Fruit fly (Drosophila melanogaster) whole organism, prepupa: ENCODE measurements around the gene Patr-1.

Source experiments
- Blimp-1 ChIP-seq: fragments of 200-800 bp; sonication (Bioruptor generic); optimal IDR thresholded peaks from 3 replicates; lab custom pipeline; 2017; ENCODE audit warnings: missing biosample characterization, missing genetic modification characterization, mild to moderate bottlenecking, moderate library complexity, missing genetic modification reagents
- CG10631 ChIP-seq: fragments of 200-800 bp; sonication (Bioruptor generic); optimal IDR thresholded peaks from 2 replicates; lab custom pipeline; 2016; ENCODE audit warnings: missing biosample characterization, missing genetic modification characterization
- CG10669 ChIP-seq: fragments of 200-800 bp; sonication (Bioruptor generic); optimal IDR thresholded peaks from 3 replicates; lab custom pipeline; 2018; ENCODE audit warnings: missing biosample characterization, mild to moderate bottlenecking, missing genetic modification characterization, moderate library complexity
- CG11294 ChIP-seq: fragments of 200-800 bp; sonication (Bioruptor generic); IDR thresholded peaks from 2 replicates; pipeline ENCODE4 v1.3.6; 2022; ENCODE audit warnings: missing biosample characterization, missing genetic modification characterization
- CG11762 ChIP-seq: fragments of 200-800 bp; sonication (Bioruptor generic); optimal IDR thresholded peaks from 3 replicates; lab custom pipeline; 2016; ENCODE audit warnings: missing biosample characterization, missing genetic modification characterization; ENCODE audit not compliant: insufficient read depth
- CG11902 ChIP-seq: fragments of 200-800 bp; sonication (Bioruptor generic); optimal IDR thresholded peaks from 3 replicates; lab custom pipeline; 2016; ENCODE audit warnings: missing biosample characterization, missing genetic modification characterization
- CG15336 ChIP-seq: fragments of 200-800 bp; sonication (Bioruptor generic); IDR thresholded peaks from 2 replicates; pipeline ENCODE4 v1.3.6; 2022; ENCODE audit warnings: missing biosample characterization, missing genetic modification characterization
- CG1621 ChIP-seq: fragments of 200-800 bp; sonication (Bioruptor generic); optimal IDR thresholded peaks from 3 replicates; lab custom pipeline; 2018; ENCODE audit warnings: missing biosample characterization, mild to moderate bottlenecking, missing genetic modification characterization
- CG16779 ChIP-seq: fragments of 200-800 bp; sonication (Bioruptor generic); optimal IDR thresholded peaks from 3 replicates; lab custom pipeline; 2017; ENCODE audit warnings: missing biosample characterization, mild to moderate bottlenecking, missing genetic modification characterization
- CG3032 ChIP-seq: fragments of 200-800 bp; optimal IDR thresholded peaks from 2 replicates; lab custom pipeline; 2019; ENCODE audit warnings: missing biosample characterization, mild to moderate bottlenecking, missing genetic modification characterization, moderate library complexity
- CG31627 ChIP-seq: fragments of 200-800 bp; sonication (Bioruptor generic); optimal IDR thresholded peaks from 3 replicates; lab custom pipeline; 2016; ENCODE audit warnings: missing biosample characterization, missing genetic modification characterization
- CG32006 ChIP-seq: fragments of 200-800 bp; sonication (Bioruptor generic); optimal IDR thresholded peaks from 3 replicates; lab custom pipeline; 2017; ENCODE audit warnings: missing biosample characterization, mild to moderate bottlenecking, missing genetic modification characterization
- CG3919 ChIP-seq: fragments of 200-800 bp; sonication (Bioruptor generic); optimal IDR thresholded peaks from 3 replicates; lab custom pipeline; 2016; ENCODE audit warnings: missing biosample characterization, missing genetic modification characterization
- CG4318 ChIP-seq: fragments of 200-800 bp; sonication (Bioruptor generic); optimal IDR thresholded peaks from 3 replicates; lab custom pipeline; 2017; ENCODE audit warnings: missing biosample characterization, mild to moderate bottlenecking, missing genetic modification characterization
- CG6163 ChIP-seq: fragments of 200-800 bp; sonication (Bioruptor generic); IDR thresholded peaks from 3 replicates; pipeline ENCODE4 v1.3.6; 2022; ENCODE audit warnings: missing biosample characterization, missing genetic modification characterization
- CG6276 ChIP-seq: fragments of 200-800 bp; sonication (Bioruptor generic); optimal IDR thresholded peaks from 2 replicates; lab custom pipeline; 2017; ENCODE audit warnings: missing biosample characterization, mild to moderate bottlenecking, missing genetic modification characterization
- CG6792 ChIP-seq: fragments of 200-800 bp; sonication (Bioruptor generic); optimal IDR thresholded peaks from 3 replicates; lab custom pipeline; 2016; ENCODE audit warnings: missing biosample characterization, missing genetic modification characterization
- CG6808 ChIP-seq: fragments of 200-800 bp; sonication (Bioruptor generic); optimal IDR thresholded peaks from 3 replicates; lab custom pipeline; 2017; ENCODE audit warnings: missing biosample characterization, missing genetic modification characterization, mild to moderate bottlenecking, moderate library complexity, missing genetic modification reagents
- CG6854 ChIP-seq: fragments of 200-800 bp; sonication (Bioruptor generic); optimal IDR thresholded peaks from 2 replicates; lab custom pipeline; 2017; ENCODE audit warnings: missing biosample characterization, mild to moderate bottlenecking, missing genetic modification characterization
- CG7368 ChIP-seq: fragments of 200-800 bp; sonication (Bioruptor generic); optimal IDR thresholded peaks from 3 replicates; lab custom pipeline; 2016; ENCODE audit warnings: missing biosample characterization, missing genetic modification characterization
- CG8119 ChIP-seq: fragments of 200-800 bp; sonication (Bioruptor generic); IDR thresholded peaks from 3 replicates; pipeline ENCODE4 v1.3.6; 2022; ENCODE audit warnings: missing biosample characterization, missing genetic modification characterization
- CG8319 ChIP-seq: fragments of 200-800 bp; sonication (Bioruptor generic); optimal IDR thresholded peaks from 3 replicates; lab custom pipeline; 2016; ENCODE audit warnings: missing biosample characterization, missing genetic modification characterization
- CG8632 ChIP-seq: fragments of 200-800 bp; sonication (Bioruptor generic); optimal IDR thresholded peaks from 3 replicates; lab custom pipeline; 2016; ENCODE audit warnings: missing biosample characterization, missing genetic modification characterization
- CG9139 ChIP-seq: fragments of 200-800 bp; sonication (Bioruptor generic); optimal IDR thresholded peaks from 3 replicates; lab custom pipeline; 2017; ENCODE audit warnings: missing biosample characterization, mild to moderate bottlenecking, missing genetic modification characterization
- Eip93F ChIP-seq: fragments of 200-800 bp; sonication (Bioruptor generic); optimal IDR thresholded peaks from 2 replicates; lab custom pipeline; 2016; ENCODE audit warnings: missing biosample characterization, mild to moderate bottlenecking, missing genetic modification characterization
- Ets21C ChIP-seq: fragments of 200-800 bp; sonication (Bioruptor generic); optimal IDR thresholded peaks from 3 replicates; lab custom pipeline; 2016; ENCODE audit warnings: missing biosample characterization, missing genetic modification characterization
- Hr38 ChIP-seq: sonication (Bioruptor generic); optimal IDR thresholded peaks from 2 replicates; lab custom pipeline; 2016; ENCODE audit warnings: missing biosample characterization, missing genetic modification characterization
- Hr39 ChIP-seq: fragments of 200-800 bp; sonication (Bioruptor generic); optimal IDR thresholded peaks from 2 replicates; lab custom pipeline; 2016; ENCODE audit warnings: missing biosample characterization, missing genetic modification characterization
- Lpt ChIP-seq: fragments of 200-800 bp; sonication (Bioruptor generic); optimal IDR thresholded peaks from 3 replicates; lab custom pipeline; 2016; ENCODE audit warnings: missing biosample characterization, missing genetic modification characterization
- Met ChIP-seq: fragments of 200-800 bp; sonication (Bioruptor generic); optimal IDR thresholded peaks from 3 replicates; lab custom pipeline; 2016; ENCODE audit warnings: missing biosample characterization, missing genetic modification characterization
- OdsH ChIP-seq: fragments of 200-800 bp; sonication (Bioruptor generic); optimal IDR thresholded peaks from 3 replicates; lab custom pipeline; 2016; ENCODE audit warnings: missing biosample characterization, missing genetic modification characterization
- Smox ChIP-seq: fragments of 200-800 bp; sonication (Bioruptor generic); optimal IDR thresholded peaks from 3 replicates; lab custom pipeline; 2016; ENCODE audit warnings: missing biosample characterization, missing genetic modification characterization
- Sox102F ChIP-seq: fragments of 200-800 bp; sonication (Bioruptor generic); optimal IDR thresholded peaks from 2 replicates; lab custom pipeline; 2016; ENCODE audit warnings: missing biosample characterization, mild to moderate bottlenecking, missing genetic modification characterization
- Sox14 ChIP-seq: fragments of 200-800 bp; sonication (Bioruptor generic); optimal IDR thresholded peaks from 3 replicates; lab custom pipeline; 2016; ENCODE audit warnings: missing biosample characterization, missing genetic modification characterization
- Sox15 ChIP-seq: fragments of 200-800 bp; sonication (Bioruptor generic); optimal IDR thresholded peaks from 3 replicates; lab custom pipeline; 2016; ENCODE audit warnings: missing biosample characterization, missing genetic modification characterization
- achi ChIP-seq: fragments of 200-800 bp; sonication (Bioruptor generic); optimal IDR thresholded peaks from 3 replicates; lab custom pipeline; 2016; ENCODE audit warnings: missing biosample characterization, missing genetic modification characterization
- acj6 ChIP-seq: fragments of 200-800 bp; sonication (Bioruptor generic); optimal IDR thresholded peaks from 3 replicates; lab custom pipeline; 2016; ENCODE audit warnings: missing biosample characterization, missing genetic modification characterization
- cyc ChIP-seq: fragments of 200-800 bp; sonication (Bioruptor generic); optimal IDR thresholded peaks from 3 replicates; lab custom pipeline; 2016; ENCODE audit warnings: missing biosample characterization, missing genetic modification characterization
- dsx ChIP-seq: fragments of 200-800 bp; optimal IDR thresholded peaks from 3 replicates; lab custom pipeline; 2019; ENCODE audit warnings: missing biosample characterization, mild to moderate bottlenecking, missing genetic modification characterization, moderate library complexity; ENCODE audit not compliant: poor library complexity, severe bottlenecking
- eg ChIP-seq: fragments of 200-800 bp; sonication (Bioruptor generic); IDR thresholded peaks from 3 replicates; pipeline ENCODE4 v1.3.6; 2022; ENCODE audit warnings: missing biosample characterization, missing genetic modification characterization
- esn ChIP-seq: fragments of 200-800 bp; sonication (Bioruptor generic); optimal IDR thresholded peaks from 2 replicates; lab custom pipeline; 2016; ENCODE audit warnings: missing biosample characterization, mild to moderate bottlenecking, missing genetic modification characterization, moderate library complexity
- fd59A ChIP-seq: fragments of 200-800 bp; sonication (Bioruptor generic); optimal IDR thresholded peaks from 2 replicates; lab custom pipeline; 2017; ENCODE audit warnings: missing biosample characterization, mild to moderate bottlenecking, missing genetic modification characterization, missing genetic modification reagents
- fd85E ChIP-seq: fragments of 200-800 bp; sonication (Bioruptor generic); optimal IDR thresholded peaks from 3 replicates; lab custom pipeline; 2016; ENCODE audit warnings: missing biosample characterization, missing genetic modification characterization
- fkh ChIP-seq: fragments of 200-800 bp; sonication (Bioruptor generic); optimal IDR thresholded peaks from 3 replicates; lab custom pipeline; 2017; ENCODE audit warnings: missing biosample characterization, mild to moderate bottlenecking, missing genetic modification characterization, moderate library complexity
- net ChIP-seq: fragments of 200-800 bp; sonication (Bioruptor generic); optimal IDR thresholded peaks from 3 replicates; lab custom pipeline; 2016; ENCODE audit warnings: missing biosample characterization, missing genetic modification characterization
- pdm3 ChIP-seq: fragments of 200-800 bp; sonication (Bioruptor generic); optimal IDR thresholded peaks from 3 replicates; lab custom pipeline; 2016; ENCODE audit warnings: missing biosample characterization, missing genetic modification characterization
- salr ChIP-seq, 2 experiments: fragments of 200-800 bp; sonication (Bioruptor generic); optimal IDR thresholded peaks; 3 replicates each; lab custom pipeline; 2016 to 2018; ENCODE audit warnings: missing biosample characterization in 2 of 2, missing genetic modification characterization in 2 of 2, mild to moderate bottlenecking in 1 of 2
- spab ChIP-seq: fragments of 200-800 bp; sonication (Bioruptor generic); optimal IDR thresholded peaks from 2 replicates; lab custom pipeline; 2017; ENCODE audit warnings: missing biosample characterization, mild to moderate bottlenecking, missing genetic modification characterization, missing genetic modification reagents
- ss ChIP-seq, 2 experiments: fragments of 200-800 bp; sonication (Bioruptor generic); optimal IDR thresholded peaks; 2 replicates in 1 of 2; 3 replicates in 1 of 2; lab custom pipeline; 2017 to 2018; ENCODE audit warnings: mild to moderate bottlenecking in 2 of 2, missing biosample characterization in 2 of 2, missing genetic modification characterization in 2 of 2, moderate library complexity in 1 of 2
- svp ChIP-seq: fragments of 200-800 bp; sonication (Bioruptor generic); peaks from one replicate; lab custom pipeline; 2016; ENCODE audit warnings: missing biosample characterization, missing genetic modification characterization
- topi ChIP-seq: fragments of 200-800 bp; sonication (Bioruptor generic); optimal IDR thresholded peaks from 3 replicates; lab custom pipeline; 2016; ENCODE audit warnings: missing biosample characterization, missing genetic modification characterization
- vri ChIP-seq: fragments of 200-800 bp; sonication (Bioruptor generic); optimal IDR thresholded peaks from 3 replicates; lab custom pipeline; 2016; ENCODE audit warnings: missing biosample characterization, mild to moderate bottlenecking, missing genetic modification characterization

Patr-1 gene

DNA sequence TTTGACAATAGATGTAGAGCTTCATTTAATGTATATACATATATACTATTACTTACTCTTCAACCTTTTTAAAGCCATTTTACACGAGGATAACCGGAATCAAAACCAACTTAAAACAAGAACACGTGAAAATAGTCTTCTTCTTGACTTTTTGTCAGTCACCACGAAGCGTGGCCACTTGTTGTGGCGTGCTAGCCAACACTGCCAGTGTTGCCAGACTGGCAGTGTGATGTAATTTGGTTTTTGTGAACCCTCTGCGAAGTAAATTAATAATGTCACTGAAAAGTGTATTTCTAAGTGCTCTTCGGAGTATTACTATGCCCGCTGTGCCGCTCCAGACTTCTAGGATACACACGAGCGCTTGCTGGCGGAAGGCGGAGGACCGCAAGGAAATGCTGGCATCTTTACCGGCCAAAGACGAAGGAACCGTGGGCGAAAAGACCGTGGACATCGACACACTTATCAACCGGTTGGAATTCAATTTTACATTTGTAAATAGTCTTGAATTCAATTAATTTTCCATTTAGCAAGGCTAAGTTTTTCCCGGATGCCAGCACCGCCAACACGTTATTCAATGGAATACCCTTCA, 29.3 kb downstream of the Patr-1 start, which contains the start of the genes Ns1 and mRpS11:
Gene Ns1, minus strand, starts transcription at position 150 of the 589 bp plus-strand sequence.
Gene mRpS11, plus strand, starts transcription at position 207 of the 589 bp plus-strand sequence.
- TF ChIP-seq pdm3 (GFP tag; lab: Kevin White, UChicago) (no peak), CG6163 (0 out of 3 replicates have a peak, but pooled peaks have one; percentile 37), CG10669 (no peak), CG8632 (no peak), spab (GFP tag; lab: Kevin White, UChicago) (no peak), CG8319 (GFP tag; lab: Kevin White, UChicago) (no peak), CG6808 (GFP tag; lab: Kevin White, UChicago) (no peak), CG7368 (GFP tag; lab: Kevin White, UChicago) (no peak), CG16779 (tag; lab: Kevin White, UChicago) (no peak), CG4318 (GFP tag; lab: Kevin White, UChicago) (no peak), CG6854 (no peak), Hr39 (GFP tag; lab: Kevin White, UChicago) (no peak), fd59A (GFP tag; lab: Kevin White, UChicago) (no peak), cyc (GFP tag; lab: Kevin White, UChicago) (peak; percentile 28), CG11294 (GFP tag; lab: Robert Waterston, UW) (no peak), fd85E (GFP tag; lab: Kevin White, UChicago) (no peak), ss (GFP tag; optimal IDR thresholded peaks at IDR 0.05; lab: Kevin White, UChicago) (no peak), CG1621 (tag; lab: Kevin White, UChicago) (no peak), Blimp-1 (GFP tag; lab: Kevin White, UChicago) (no peak), CG8119 (no peak), net (no peak), Sox102F (GFP tag; lab: Kevin White, UChicago) (no peak), Lpt (GFP tag; lab: Kevin White, UChicago) (no peak), Ets21C (GFP tag; lab: Kevin White, UChicago) (no peak), CG3032 (tag; lab: Kevin White, UChicago) (peak; percentile 34), Smox (GFP tag; lab: Kevin White, UChicago) (no peak), svp (peak; percentile 67), Met (no peak), CG32006 (GFP tag; lab: Kevin White, UChicago) (no peak), OdsH (GFP tag; lab: Kevin White, UChicago) (no peak), CG6792 (GFP tag; lab: Kevin White, UChicago) (no peak), CG10631 (GFP tag; lab: Kevin White, UChicago) (no peak), salr (GFP tag; optimal IDR thresholded peaks at IDR 0.05; lab: Kevin White, UChicago) (no peak), CG11762 (GFP tag; lab: Kevin White, UChicago) (no peak), CG15336 (no peak), eg (no peak), Sox14 (GFP tag; lab: Kevin White, UChicago) (peak; percentile 48), Sox15 (GFP tag; lab: Kevin White, UChicago) (no peak), CG6276 (GFP tag; lab: Kevin White, UChicago) (no peak), dsx (GFP tag; lab: Kevin White, UChicago) (no peak), CG3919 (no peak), vri (peak; percentile 95), topi (GFP tag; lab: Kevin White, UChicago) (no peak), CG9139 (GFP tag; lab: Kevin White, UChicago) (no peak), fkh (peak; percentile 13), Hr38 (no peak), CG31627 (GFP tag; lab: Kevin White, UChicago) (peak; percentile 22), achi (GFP tag; lab: Kevin White, UChicago) (no peak), acj6 (GFP tag; lab: Kevin White, UChicago) (no peak), Eip93F (GFP tag; lab: Kevin White, UChicago) (no peak), CG11902 (GFP tag; lab: Kevin White, UChicago) (no peak), esn (peak; percentile 27)
